Fruit fly (Drosophila melanogaster): ENCODE results near the gene CG5172.

dm6 chrX:17209897-17210296 is 11.3 kb upstream of the CG5172 start, which contains the start of gene CG12995:
- TF ChIP-seq CG4496 (GFP tag; IDR thresholded peaks at IDR 0.05), result no peak
- no peak for TF ChIP-seq CG10348 (GFP tag; IDR thresholded peaks at IDR 0.05)
- no peak for TF ChIP-seq CG9948 (tag; optimal IDR thresholded peaks at IDR 0.05)
- no peak for TF ChIP-seq EcR (GFP tag; optimal IDR thresholded peaks at IDR 0.05)
- no peak for TF ChIP-seq fd96Ca (GFP tag; IDR thresholded peaks at IDR 0.05)
- no peak for TF ChIP-seq CG12605 (GFP tag; IDR thresholded peaks at IDR 0.05)
- no peak for TF ChIP-seq Snoo (tag; optimal IDR thresholded peaks at IDR 0.05)
- no peak for TF ChIP-seq CG13204 (GFP tag; optimal IDR thresholded peaks at IDR 0.05)
- no peak for TF ChIP-seq CG8301 (tag; optimal IDR thresholded peaks at IDR 0.05)
- no peak for TF ChIP-seq D1 (tag; optimal IDR thresholded peaks at IDR 0.05)
- no peak for TF ChIP-seq Pif1B (GFP tag; optimal IDR thresholded peaks at IDR 0.05)
- TF ChIP-seq Ets98B (GFP tag; IDR thresholded peaks at IDR 0.05), result no peak

All from whole organism, pupa.